Fruit fly (Drosophila melanogaster) whole organism: ENCODE measurements around the gene srw.

Experiments used
- CG8478 ChIP-seq: fragments of >200 bp; optimal IDR thresholded peaks from 2 replicates; lab custom pipeline; 2018; ENCODE audit warnings: inconsistent platforms
- Dll ChIP-seq: fragments of >200 bp; optimal IDR thresholded peaks from 2 replicates; lab custom pipeline; 2017
- EcR ChIP-seq, 2 experiments: fragments of >200 bp; optimal IDR thresholded peaks; 2 replicates each; lab custom pipeline; 2017; ENCODE audit warnings: missing biosample characterization in 2 of 2, missing genetic modification characterization in 2 of 2, missing genetic modification reagents in 2 of 2
- pan ChIP-seq: fragments of >200 bp; optimal IDR thresholded peaks from 2 replicates; lab custom pipeline; 2017
- psq ChIP-seq: fragments of >200 bp; optimal IDR thresholded peaks from 2 replicates; lab custom pipeline; 2017
- usp ChIP-seq: fragments of >200 bp; optimal IDR thresholded peaks from 2 replicates; lab custom pipeline; 2017; ENCODE audit warnings: missing biosample characterization, missing genetic modification characterization, mixed read lengths

DNA sequence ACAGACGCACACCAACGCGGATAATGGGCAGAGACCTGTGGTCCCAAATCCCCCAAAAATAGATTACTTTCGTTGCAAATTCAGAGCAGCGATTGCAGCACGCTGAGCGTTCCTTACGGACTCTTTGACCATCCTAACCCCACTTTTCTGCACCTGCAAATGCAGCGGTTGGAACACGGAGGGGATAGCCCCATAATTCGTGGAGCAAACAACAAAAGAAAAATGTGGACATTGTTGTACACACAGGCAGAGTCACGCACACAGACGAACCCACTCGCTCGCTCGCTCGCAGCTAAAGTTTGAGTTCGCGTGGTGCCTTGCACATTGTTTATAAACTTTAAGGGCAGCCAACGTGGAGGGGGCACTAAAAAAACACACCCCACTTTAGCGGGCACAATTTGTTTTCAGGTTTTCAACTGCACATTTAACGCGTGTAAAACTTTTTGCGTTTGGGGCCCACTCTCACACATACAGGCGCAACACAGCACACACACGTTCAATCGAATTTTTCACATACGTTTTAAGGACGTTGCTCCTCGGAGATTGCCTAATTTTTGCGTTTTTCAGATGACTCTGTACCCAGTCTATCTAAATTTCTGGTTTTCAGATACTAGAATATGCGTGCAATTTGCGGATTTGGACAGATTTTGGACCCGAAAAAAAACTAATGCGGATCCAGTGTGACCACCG is 29.5 kb downstream of the srw start:
- TF ChIP-seq EcR (GFP tag; optimal IDR thresholded peaks at IDR 0.05; lab: Kevin White, UChicago) (no peak), CG8478 (lab: Kevin White, UChicago) (no peak), psq (lab: Kevin White, UChicago) (no peak), pan (no peak), Dll (lab: Kevin White, UChicago) (no peak), usp (GFP tag; lab: Kevin White, UChicago) (no peak)
